Worm (Caenorhabditis elegans) whole organism, mixed stage, embryonic: Measurements from ENCODE around the gene srh-98.

Experiments
- M03D4.4 ChIP-seq: sonication (generic microtip); optimal IDR thresholded peaks from 2 replicates; lab custom pipeline; 2017; ENCODE audit warnings: mild to moderate bottlenecking, missing genetic modification characterization, missing compliant biosample characterization
- bed-3 ChIP-seq: fragments of 200-800 bp; sonication (Bioruptor generic); optimal IDR thresholded peaks from 3 replicates; lab custom pipeline; 2018; ENCODE audit warnings: mild to moderate bottlenecking, missing genetic modification characterization, moderate library complexity, missing compliant biosample characterization
- blmp-1 ChIP-seq: fragments of 150-350 bp; optimal IDR thresholded peaks from 2 replicates; lab custom pipeline; 2014; ENCODE audit warnings: missing biosample characterization, missing genetic modification characterization
- lin-13 ChIP-seq: fragments of 150-350 bp; optimal IDR thresholded peaks from 2 replicates; lab custom pipeline; 2014; ENCODE audit warnings: missing biosample characterization, missing genetic modification characterization
- lsy-2 ChIP-seq: fragments of 150-350 bp; optimal IDR thresholded peaks from 2 replicates; lab custom pipeline; 2014; ENCODE audit warnings: missing biosample characterization, missing genetic modification characterization
- mab-5 ChIP-seq: fragments of 150-350 bp; optimal IDR thresholded peaks from 2 replicates; lab custom pipeline; 2014; ENCODE audit warnings: missing biosample characterization, missing genetic modification characterization
- nhr-12 ChIP-seq: fragments of 150-350 bp; optimal IDR thresholded peaks from 2 replicates; lab custom pipeline; 2014; ENCODE audit warnings: missing biosample characterization, missing genetic modification characterization
- nhr-28 ChIP-seq: fragments of 150-350 bp; optimal IDR thresholded peaks from 2 replicates; lab custom pipeline; 2014; ENCODE audit warnings: missing biosample characterization, missing genetic modification characterization
- pha-4 ChIP-seq: fragments of 150-350 bp; optimal IDR thresholded peaks from 2 replicates; lab custom pipeline; 2018; ENCODE audit warnings: missing biosample characterization, missing genetic modification reagents, missing genetic modification characterization
- snpc-4 ChIP-seq: fragments of 150-350 bp; optimal IDR thresholded peaks from 2 replicates; lab custom pipeline; 2014; ENCODE audit warnings: missing biosample characterization, missing genetic modification characterization
- sptf-1 ChIP-seq: sonication (generic microtip); optimal IDR thresholded peaks from 2 replicates; lab custom pipeline; 2017; ENCODE audit warnings: mild to moderate bottlenecking, missing genetic modification characterization, moderate library complexity, missing compliant biosample characterization
- unc-39 ChIP-seq: fragments of 150-350 bp; optimal IDR thresholded peaks from 2 replicates; lab custom pipeline; 2014; ENCODE audit warnings: missing biosample characterization, missing genetic modification characterization
- unc-62 ChIP-seq: fragments of 150-350 bp; optimal IDR thresholded peaks from 2 replicates; lab custom pipeline; 2014; ENCODE audit warnings: missing biosample characterization, missing genetic modification reagents, missing genetic modification characterization

ce11 chrV:16266514-16266913 is 31.0 kb upstream of the srh-98 start, which contains the start of gene T13F3.4:
- TF ChIP-seq unc-62 (no peak), unc-39 (tag; lab: Kevin White, UChicago) (no peak), snpc-4 (no peak), sptf-1 (tag; lab: Kevin White, UChicago) (no peak), nhr-28 (tag; lab: Kevin White, UChicago) (no peak), mab-5 (tag; lab: Kevin White, UChicago) (no peak), blmp-1 (tag; lab: Kevin White, UChicago) (no peak), nhr-12 (tag; lab: Kevin White, UChicago) (no peak), bed-3 (no peak), lin-13 (no peak), lsy-2 (tag; lab: Kevin White, UChicago) (no peak), M03D4.4 (tag; lab: Kevin White, UChicago) (no peak), pha-4 (tag; lab: Kevin White, UChicago) (no peak)
